Worm (Caenorhabditis elegans) whole organism, midembryonic: Measurements from ENCODE around the gene nhr-35.

Source experiments
- cog-1 ChIP-seq: sonication (generic microtip); optimal IDR thresholded peaks from 2 replicates; lab custom pipeline; 2016; ENCODE audit warnings: missing genetic modification characterization, missing compliant biosample characterization
- flt-1 ChIP-seq: fragments of 200-800 bp; sonication (Bioruptor generic); IDR thresholded peaks from 2 replicates; pipeline ENCODE4 v1.3.6; 2022; ENCODE audit warnings: missing genetic modification characterization, missing compliant biosample characterization
- ref-1 ChIP-seq: fragments of 200-800 bp; sonication (Bioruptor generic); conservative IDR thresholded peaks from 2 replicates; pipeline ENCODE4 v1.3.6; 2022; ENCODE audit warnings: missing genetic modification reagents, missing genetic modification characterization, missing compliant biosample characterization
- ztf-29 ChIP-seq: fragments of 200-800 bp; sonication (Bioruptor generic); IDR thresholded peaks from 2 replicates; pipeline ENCODE4 v1.3.6; 2022; ENCODE audit warnings: missing genetic modification reagents, missing genetic modification characterization, missing compliant biosample characterization

- TF ChIP-seq cog-1: no peak
- no peak for TF ChIP-seq ref-1
- no peak for TF ChIP-seq ztf-29
- TF ChIP-seq flt-1: no peak
These were observed 29.2 kb upstream of the nhr-35 start for ce11 chrX:4503259-4503658.
